Worm (Caenorhabditis elegans): ENCODE measurements around the gene nlp-36.

The nlp-36 gene

DNA sequence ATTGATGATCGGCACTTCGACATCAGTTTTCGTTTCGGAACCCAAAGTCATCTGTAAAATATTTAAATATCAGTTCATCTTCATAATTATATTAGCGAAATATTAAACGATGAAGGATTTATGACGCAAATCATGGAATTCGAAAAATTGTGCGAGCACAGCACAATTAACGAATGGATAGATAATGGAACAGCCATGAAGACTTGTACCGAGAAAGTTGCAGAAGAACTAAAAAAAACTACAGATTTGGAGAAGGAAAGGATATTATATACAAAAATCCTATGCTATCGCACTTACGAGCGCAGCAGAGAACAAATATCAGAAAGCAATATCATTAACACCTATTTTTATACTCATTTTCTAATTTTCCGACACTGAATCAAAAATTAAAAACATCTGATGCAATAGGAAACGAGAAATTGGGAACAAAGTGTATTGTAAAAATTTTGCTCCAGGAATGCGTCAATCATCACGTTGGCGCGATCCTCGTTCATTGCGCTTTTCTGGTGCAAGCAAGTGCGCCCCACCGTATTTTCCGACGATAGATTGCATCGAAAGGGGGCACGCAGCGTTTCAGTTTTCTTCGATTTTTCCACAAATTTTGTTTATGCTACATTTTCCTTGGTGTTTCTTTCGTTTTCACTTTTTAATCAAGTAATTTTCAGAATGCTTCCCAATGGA, 33.0 kb downstream of the nlp-36 start, which contains the start of the genes clu-1 and prp-40 (continued):
- TF ChIP-seq elt-1 (tag; optimal IDR thresholded peaks at IDR 0.05) (no peak), C34F6.9 (tag; optimal IDR thresholded peaks at IDR 0.05) (peak; percentile 98), R02D3.7 (tag; optimal IDR thresholded peaks at IDR 0.05) (peak; percentile 15), crh-2 (tag; optimal IDR thresholded peaks at IDR 0.05) (peak; percentile 86), lin-39 (tag; optimal IDR thresholded peaks at IDR 0.05) (no peak), nhr-21 (tag; optimal IDR thresholded peaks at IDR 0.05) (peak; percentile 84), nhr-6 (tag; optimal IDR thresholded peaks at IDR 0.05) (peak; percentile 72), ztf-1 (GFP tag; conservative IDR thresholded peaks at IDR 0.05) (no peak), egl-27 (tag; optimal IDR thresholded peaks at IDR 0.05) (no peak), lsy-2 (tag; optimal IDR thresholded peaks at IDR 0.05) (peak; percentile 86 to 95), ZK546.5 (tag; optimal IDR thresholded peaks at IDR 0.05) (peak; percentile 33), unc-39 (tag; optimal IDR thresholded peaks at IDR 0.05) (no peak), mbf-1 (tag; optimal IDR thresholded peaks at IDR 0.05) (no peak), nhr-10 (tag; optimal IDR thresholded peaks at IDR 0.05) (peak; percentile 73), Y55F3AM.14 (GFP tag; optimal IDR thresholded peaks at IDR 0.05) (no peak), snpc-4 (tag; optimal IDR thresholded peaks at IDR 0.05) (peak; percentile 48), nhr-23 (tag; optimal IDR thresholded peaks at IDR 0.05) (no peak), sma-9 (GFP tag; optimal IDR thresholded peaks at IDR 0.05) (peak; percentile 84), sma-9 (tag; optimal IDR thresholded peaks at IDR 0.05) (no peak), ceh-82 (tag; optimal IDR thresholded peaks at IDR 0.05) (peak; percentile 12), fos-1 (tag; optimal IDR thresholded peaks at IDR 0.05) (peak; percentile 73), lin-13 (GFP tag; optimal IDR thresholded peaks at IDR 0.05) (peak; percentile 90), unc-62 (GFP tag; optimal IDR thresholded peaks at IDR 0.05) (no peak)

DNA sequence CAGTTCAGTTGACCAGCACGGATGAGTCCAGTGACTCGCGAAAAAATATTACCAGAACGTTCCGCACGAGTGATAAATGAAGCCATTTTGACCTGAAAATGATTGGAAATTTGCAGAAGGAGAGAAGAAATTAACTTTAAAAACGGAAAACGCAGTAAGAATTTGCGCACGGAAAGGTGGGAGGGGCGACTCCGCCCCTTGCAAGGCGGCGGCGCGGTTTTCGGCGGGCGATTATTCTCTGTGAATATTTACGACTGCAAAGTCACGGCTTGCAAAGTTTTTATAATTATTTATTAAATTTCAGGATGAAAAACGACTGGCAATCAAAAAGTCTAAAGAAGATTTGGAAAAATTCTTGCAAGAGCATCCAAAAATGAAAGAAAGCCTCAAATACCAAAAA, 35.0 kb downstream of the nlp-36 start, which contains the start of gene mrps-23:
TSS of gene mrps-23 (minus strand) at position 92 of the 400 bp plus-strand sequence.
- TF ChIP-seq sem-4 (tag; optimal IDR thresholded peaks at IDR 0.05) (no peak), alr-1 (tag; optimal IDR thresholded peaks at IDR 0.05) (no peak), unc-55 (GFP tag; optimal IDR thresholded peaks at IDR 0.05) (peak; percentile 24), ztf-4 (tag; optimal IDR thresholded peaks at IDR 0.05) (no peak), dmd-4 (tag; optimal IDR thresholded peaks at IDR 0.05) (no peak), nhr-21 (tag; optimal IDR thresholded peaks at IDR 0.05) (no peak), C34F6.9 (tag; optimal IDR thresholded peaks at IDR 0.05) (no peak), ama-1 (optimal IDR thresholded peaks at IDR 0.05) (no peak), ceh-82 (tag; optimal IDR thresholded peaks at IDR 0.05) (no peak), elt-3 (tag; optimal IDR thresholded peaks at IDR 0.05) (no peak), blmp-1 (tag; optimal IDR thresholded peaks at IDR 0.05; ENCODE audit: insufficient read depth) (no peak), mab-5 (tag; optimal IDR thresholded peaks at IDR 0.05) (no peak), sma-3 (GFP tag; optimal IDR thresholded peaks at IDR 0.05) (no peak), mbf-1 (tag; optimal IDR thresholded peaks at IDR 0.05) (no peak), egl-27 (tag; optimal IDR thresholded peaks at IDR 0.05) (no peak), crh-2 (tag; optimal IDR thresholded peaks at IDR 0.05) (no peak), Y55F3AM.14 (GFP tag; optimal IDR thresholded peaks at IDR 0.05) (no peak), F13H6.1 (tag; optimal IDR thresholded peaks at IDR 0.05) (no peak), unc-39 (tag; optimal IDR thresholded peaks at IDR 0.05) (no peak), lsy-2 (tag; optimal IDR thresholded peaks at IDR 0.05) (peak in 1 of 2 experiments; percentile 31), lin-13 (GFP tag; optimal IDR thresholded peaks at IDR 0.05) (no peak), nhr-25 (tag; optimal IDR thresholded peaks at IDR 0.05) (peak; percentile 14)

DNA sequence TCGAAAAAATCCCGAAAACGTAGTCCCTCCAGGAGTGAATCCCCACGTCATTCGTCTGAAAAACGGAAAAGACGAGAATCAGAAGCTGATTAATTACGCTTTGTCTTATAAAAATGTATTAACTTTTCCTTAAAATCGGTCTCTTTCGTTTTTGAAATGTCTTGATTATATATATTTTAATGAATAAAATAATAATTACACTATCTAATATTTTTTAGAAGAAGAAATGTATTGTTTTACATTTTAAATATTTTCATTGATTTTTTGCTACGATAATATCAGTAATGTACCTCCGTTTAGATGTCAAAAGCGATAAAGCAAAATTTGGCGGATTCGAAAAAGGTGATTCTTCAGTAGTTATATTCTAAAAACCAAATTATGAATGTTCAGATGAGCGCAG, 36.7 kb downstream of the nlp-36 start, which contains the start of gene trpp-3:
TSS of gene trpp-3 (plus strand) at position 301 of the 400 bp plus-strand sequence.
- TF ChIP-seq peb-1 (tag; optimal IDR thresholded peaks at IDR 0.05) (no peak), nhr-77 (tag; optimal IDR thresholded peaks at IDR 0.05) (no peak), nhr-12 (tag; optimal IDR thresholded peaks at IDR 0.05) (no peak), unc-39 (tag; optimal IDR thresholded peaks at IDR 0.05) (no peak), skn-1 (tag; optimal IDR thresholded peaks at IDR 0.05) (no peak), ztf-1 (GFP tag; conservative IDR thresholded peaks at IDR 0.05) (no peak), nhr-10 (tag; optimal IDR thresholded peaks at IDR 0.05) (no peak), lin-39 (tag; optimal IDR thresholded peaks at IDR 0.05) (no peak), egl-27 (tag; optimal IDR thresholded peaks at IDR 0.05) (no peak), nhr-25 (tag; optimal IDR thresholded peaks at IDR 0.05) (no peak), mab-5 (tag; optimal IDR thresholded peaks at IDR 0.05) (no peak)
